Worm (Caenorhabditis elegans) whole organism, L3 larva: Measurements from ENCODE around the gene F53B3.6.

Experiments used
- mml-1 ChIP-seq: fragments of 150-350 bp; sonication (generic microtip); optimal IDR thresholded peaks from 3 replicates; lab custom pipeline; 2014; ENCODE audit warnings: missing biosample characterization, missing genetic modification characterization
- nfya-1 ChIP-seq: sonication (generic microtip); optimal IDR thresholded peaks from 2 replicates; lab custom pipeline; 2017; ENCODE audit warnings: missing genetic modification characterization, mild to moderate bottlenecking, missing compliant biosample characterization, antibody characterized with exemption, moderate library complexity; ENCODE audit not compliant: insufficient read depth
- pqm-1 ChIP-seq: fragments of 150-350 bp; optimal IDR thresholded peaks from 2 replicates; lab custom pipeline; 2017; ENCODE audit warnings: missing biosample characterization, missing genetic modification characterization, inconsistent platforms

DNA sequence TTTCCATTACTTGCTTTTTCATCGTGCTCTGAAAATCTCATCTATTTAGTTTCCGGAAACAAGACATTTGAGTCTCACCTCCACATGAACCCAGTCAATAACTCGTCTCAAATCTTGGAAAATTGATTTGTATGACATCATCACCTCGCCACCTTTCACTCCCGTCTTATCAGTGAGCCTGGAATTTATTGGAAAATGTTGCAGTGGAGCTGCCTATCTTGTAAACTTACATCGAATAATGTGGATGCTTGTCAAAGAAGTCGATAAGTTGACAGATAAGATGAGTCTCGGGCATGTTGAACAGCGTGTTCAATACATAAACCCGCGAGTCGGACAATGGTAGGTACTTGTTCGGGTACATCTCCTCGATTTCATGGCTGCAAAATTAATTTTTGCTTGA is 27.3 kb upstream of the F53B3.6 start:
- TF ChIP-seq mml-1 (tag; lab: Kevin White, UChicago) = no peak
- no peak for TF ChIP-seq nfya-1 (tag; lab: Kevin White, UChicago)
- TF ChIP-seq pqm-1 (tag; lab: Kevin White, UChicago) = peak; percentile 71
